Fruit fly (Drosophila melanogaster): Measurements from ENCODE around the gene toc.

The toc gene

DNA sequence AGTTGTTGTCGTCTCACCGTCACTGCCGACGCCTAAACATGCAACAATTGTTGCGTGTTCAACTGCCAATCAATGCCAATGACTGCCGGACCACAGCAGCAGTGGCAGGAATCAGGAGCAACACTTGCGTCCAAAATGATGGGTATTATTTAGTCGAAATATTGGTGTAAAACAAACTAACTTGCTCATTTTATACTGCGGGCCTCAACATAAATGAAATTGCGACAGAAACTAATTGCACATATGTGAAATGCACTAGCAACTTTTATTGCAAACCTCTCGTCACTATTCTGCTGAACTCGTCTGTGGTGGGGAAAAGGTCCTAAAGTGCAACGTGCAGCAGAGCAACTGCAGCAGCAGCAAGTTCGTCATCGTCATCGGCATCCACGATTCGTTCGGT lies 10.2 kb upstream of the toc start (continued):
- no peak for TF ChIP-seq Sox102F (GFP tag; optimal IDR thresholded peaks at IDR 0.05)
- TF ChIP-seq Ets96B (tag; optimal IDR thresholded peaks at IDR 0.05) = peak; percentile 46
- no peak for TF ChIP-seq Lpt (GFP tag; optimal IDR thresholded peaks at IDR 0.05)
- TF ChIP-seq salr (GFP tag; optimal IDR thresholded peaks at IDR 0.05) = peak in 1 of 2 experiments; percentile 45
- peak; percentile 32 for TF ChIP-seq CG6808 (GFP tag; optimal IDR thresholded peaks at IDR 0.05)
- TF ChIP-seq CG6276 (GFP tag; optimal IDR thresholded peaks at IDR 0.05) = peak; percentile 3
- TF ChIP-seq CG3919 (GFP tag; optimal IDR thresholded peaks at IDR 0.05) = peak; percentile 33
- TF ChIP-seq ss (GFP tag; optimal IDR thresholded peaks at IDR 0.05) = peak; percentile 6 to 53
- TF ChIP-seq Hr39 (GFP tag; optimal IDR thresholded peaks at IDR 0.05) = no peak
- TF ChIP-seq fkh (GFP tag; optimal IDR thresholded peaks at IDR 0.05) = no peak
- peak; percentile 49 for TF ChIP-seq fd59A (GFP tag; optimal IDR thresholded peaks at IDR 0.05)
- no peak for TF ChIP-seq CG11294 (GFP tag; IDR thresholded peaks at IDR 0.05)
- peak; percentile 44 for TF ChIP-seq dsx (GFP tag; optimal IDR thresholded peaks at IDR 0.05; ENCODE audit: poor library complexity, severe bottlenecking)
- no peak for TF ChIP-seq Ets21C (GFP tag; optimal IDR thresholded peaks at IDR 0.05)
- TF ChIP-seq Eip78C (GFP tag) = peak; percentile 61
- TF ChIP-seq Hr38 (GFP tag; optimal IDR thresholded peaks at IDR 0.05) = no peak
- TF ChIP-seq CG10631 (GFP tag; optimal IDR thresholded peaks at IDR 0.05) = peak; percentile 20
- peak; percentile 48 for TF ChIP-seq pdm3 (GFP tag; optimal IDR thresholded peaks at IDR 0.05)
- peak; percentile 27 for TF ChIP-seq Sox14 (GFP tag; optimal IDR thresholded peaks at IDR 0.05)
- TF ChIP-seq lz (GFP tag; optimal IDR thresholded peaks at IDR 0.05) = no peak
- TF ChIP-seq Sox15 (GFP tag; optimal IDR thresholded peaks at IDR 0.05) = no peak
- TF ChIP-seq fd85E (GFP tag; optimal IDR thresholded peaks at IDR 0.05) = no peak
- TF ChIP-seq svp (GFP tag) = peak; percentile 68
- no peak for TF ChIP-seq CG8319 (GFP tag; optimal IDR thresholded peaks at IDR 0.05)
- TF ChIP-seq eg (GFP tag; IDR thresholded peaks at IDR 0.05) = 0 out of 3 replicates have a peak, but pooled peaks have one; percentile 33
- TF ChIP-seq CG34406 (GFP tag; optimal IDR thresholded peaks at IDR 0.05) = no peak
- peak; percentile 31 for TF ChIP-seq CG10669 (GFP tag; optimal IDR thresholded peaks at IDR 0.05)
- TF ChIP-seq spab (GFP tag; optimal IDR thresholded peaks at IDR 0.05) = peak; percentile 9
- no peak for TF ChIP-seq CG16779 (tag; optimal IDR thresholded peaks at IDR 0.05)
- TF ChIP-seq Eip75B (GFP tag; optimal IDR thresholded peaks at IDR 0.05) = peak; percentile 25
- TF ChIP-seq CG8119 (GFP tag; IDR thresholded peaks at IDR 0.05) = peak; percentile 54; the same call in 2 of the 3 replicates
- no peak for TF ChIP-seq Eip93F (GFP tag; optimal IDR thresholded peaks at IDR 0.05)

DNA sequence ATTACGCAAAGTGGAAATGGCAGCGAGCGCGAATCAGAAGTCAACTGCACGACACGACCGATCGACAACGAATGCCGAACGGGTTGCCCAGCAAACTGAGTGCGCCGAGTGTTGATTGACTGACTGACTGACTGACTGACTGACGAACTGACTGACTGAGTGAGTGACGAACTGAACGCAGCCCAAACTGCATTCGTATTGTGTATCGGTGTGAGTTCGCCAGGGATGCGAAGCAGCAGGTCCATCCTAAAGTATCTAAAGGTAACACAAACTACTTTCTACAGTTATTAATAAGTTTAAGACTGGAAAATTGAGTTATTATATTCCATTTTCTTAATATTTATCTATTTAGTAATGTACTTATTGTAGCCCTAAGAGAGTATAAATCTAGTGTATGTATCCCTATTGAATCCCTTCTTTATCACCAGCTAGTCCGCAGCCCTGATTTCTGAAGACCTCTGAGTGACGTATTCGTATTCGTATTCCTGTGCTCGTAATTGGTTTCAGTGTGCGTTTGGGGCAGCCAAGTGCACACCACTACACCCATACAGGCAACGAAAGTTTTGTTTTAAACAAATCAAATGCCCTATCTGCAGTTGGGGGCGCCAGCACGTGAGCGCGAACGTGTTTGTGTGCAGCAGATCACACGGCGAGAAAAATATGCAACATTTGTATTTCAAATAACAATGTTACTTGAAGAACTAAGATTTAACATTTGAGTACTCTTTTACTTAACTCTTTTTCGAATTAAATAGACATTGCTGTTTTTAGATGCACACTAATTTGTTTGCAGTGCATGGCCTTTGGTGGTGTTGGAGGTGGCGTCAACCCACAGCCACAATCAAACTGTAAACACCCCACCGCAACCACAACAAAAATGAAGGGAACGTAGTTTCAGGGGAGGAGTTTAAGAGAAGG lies 8.4 kb upstream of the toc start:
- peak; percentile 86 for TF ChIP-seq Hr4 (GFP tag; optimal IDR thresholded peaks at IDR 0.05)
- peak; percentile 87 for TF ChIP-seq cyc (GFP tag; optimal IDR thresholded peaks at IDR 0.05)
- peak; percentile 43 for TF ChIP-seq CG1621 (tag; optimal IDR thresholded peaks at IDR 0.05)
- TF ChIP-seq CG16779 (tag; optimal IDR thresholded peaks at IDR 0.05) = no peak
- peak; percentile 73 for TF ChIP-seq Eip75B (GFP tag; optimal IDR thresholded peaks at IDR 0.05)
- peak; percentile 28 for TF ChIP-seq CG8632 (GFP tag; optimal IDR thresholded peaks at IDR 0.05)
- peak; percentile 80 for TF ChIP-seq pdm3 (GFP tag; optimal IDR thresholded peaks at IDR 0.05)
- peak; percentile 77 for TF ChIP-seq Met (GFP tag; optimal IDR thresholded peaks at IDR 0.05)
- peak; percentile 68 for TF ChIP-seq CG7368 (GFP tag; optimal IDR thresholded peaks at IDR 0.05)
- peak; percentile 51 for TF ChIP-seq CG3032 (tag; optimal IDR thresholded peaks at IDR 0.05)
- peak; percentile 92 for TF ChIP-seq CG6163 (GFP tag; IDR thresholded peaks at IDR 0.05)
- peak; percentile 85 for TF ChIP-seq fkh (GFP tag; optimal IDR thresholded peaks at IDR 0.05)
- TF ChIP-seq spab (GFP tag; optimal IDR thresholded peaks at IDR 0.05) = peak; percentile 20
- peak; percentile 57 for TF ChIP-seq dsx (GFP tag; optimal IDR thresholded peaks at IDR 0.05; ENCODE audit: poor library complexity, severe bottlenecking)
- peak; percentile 61 for TF ChIP-seq Hr38 (GFP tag; optimal IDR thresholded peaks at IDR 0.05)
- peak; percentile 36 for TF ChIP-seq Blimp-1 (GFP tag; optimal IDR thresholded peaks at IDR 0.05)
- TF ChIP-seq achi (GFP tag; optimal IDR thresholded peaks at IDR 0.05) = peak; percentile 77
- peak; percentile 51 for TF ChIP-seq fd59A (GFP tag; optimal IDR thresholded peaks at IDR 0.05)
- TF ChIP-seq Eip93F (GFP tag; optimal IDR thresholded peaks at IDR 0.05) = no peak
- TF ChIP-seq Sox15 (GFP tag; optimal IDR thresholded peaks at IDR 0.05) = peak; percentile 59
- TF ChIP-seq salr (GFP tag; optimal IDR thresholded peaks at IDR 0.05) = peak; percentile 41 to 76
- TF ChIP-seq Ets21C (GFP tag; optimal IDR thresholded peaks at IDR 0.05) = peak; percentile 48
- TF ChIP-seq Gug (GFP tag; IDR thresholded peaks at IDR 0.05) = peak; percentile 83
- TF ChIP-seq OdsH (GFP tag; optimal IDR thresholded peaks at IDR 0.05) = peak; percentile 78
- TF ChIP-seq dac (GFP tag; optimal IDR thresholded peaks at IDR 0.05) = peak; percentile 59
- peak; percentile 77 for TF ChIP-seq acj6 (GFP tag; optimal IDR thresholded peaks at IDR 0.05)
- TF ChIP-seq CG15336 (GFP tag; IDR thresholded peaks at IDR 0.05) = peak; percentile 81
- TF ChIP-seq Smox (GFP tag; optimal IDR thresholded peaks at IDR 0.05) = peak; percentile 68
